Fruit fly (Drosophila melanogaster) S2 (cell line): ENCODE data around the gene CG10214.

Experiments used
- CG8478 ChIP-seq: fragments of >200 bp; optimal IDR thresholded peaks from 2 replicates; lab custom pipeline; 2018
- CTCF ChIP-seq, 2 experiments: fragments of >200 bp; optimal IDR thresholded peaks; 2 replicates each; lab custom pipeline; 2018

dm6 chr3R:23763622-23764273 lies 3.5 kb downstream of the CG10214 start, which contains the start of gene Lsd-1:
- TF ChIP-seq CTCF (optimal IDR thresholded peaks at IDR 0.05; lab: Kevin White, UChicago) (no peak), CG8478 (lab: Kevin White, UChicago) (no peak)
